Worm (Caenorhabditis elegans) whole organism, L2 larva: ENCODE measurements around the gene M153.5.

Experiments used
- R02D3.7 ChIP-seq: fragments of 150-350 bp; optimal IDR thresholded peaks from 2 replicates; lab custom pipeline; 2014; ENCODE audit warnings: missing biosample characterization, missing genetic modification characterization
- ZK546.5 ChIP-seq: sonication (generic microtip); optimal IDR thresholded peaks from 2 replicates; lab custom pipeline; 2017; ENCODE audit warnings: missing biosample characterization, missing genetic modification characterization
- ama-1 ChIP-seq: fragments of 150-350 bp; optimal IDR thresholded peaks from 2 replicates; lab custom pipeline; 2018; ENCODE audit warnings: inconsistent platforms
- ceh-16 ChIP-seq: fragments of 150-350 bp; optimal IDR thresholded peaks from 2 replicates; lab custom pipeline; 2014; ENCODE audit warnings: missing biosample characterization, missing genetic modification characterization
- ceh-82 ChIP-seq: fragments of 150-350 bp; optimal IDR thresholded peaks from 2 replicates; lab custom pipeline; 2014; ENCODE audit warnings: missing biosample characterization, missing genetic modification characterization
- egl-27 ChIP-seq: sonication (generic microtip); optimal IDR thresholded peaks from 3 replicates; lab custom pipeline; 2017; ENCODE audit warnings: missing biosample characterization, missing genetic modification reagents, missing genetic modification characterization
- fos-1 ChIP-seq: fragments of 150-350 bp; optimal IDR thresholded peaks from 2 replicates; lab custom pipeline; 2014; ENCODE audit warnings: missing biosample characterization, missing genetic modification characterization
- gmeb-1 ChIP-seq: fragments of 150-350 bp; optimal IDR thresholded peaks from 2 replicates; lab custom pipeline; 2014; ENCODE audit warnings: missing biosample characterization, missing genetic modification characterization
- snpc-4 ChIP-seq: fragments of 150-350 bp; optimal IDR thresholded peaks from 2 replicates; lab custom pipeline; 2014; ENCODE audit warnings: missing biosample characterization, missing genetic modification characterization
- unc-55 ChIP-seq: fragments of 150-350 bp; sonication (generic microtip); optimal IDR thresholded peaks from 3 replicates; lab custom pipeline; 2014; ENCODE audit warnings: missing biosample characterization, missing genetic modification reagents, missing genetic modification characterization
- unc-62 ChIP-seq: fragments of 150-350 bp; optimal IDR thresholded peaks from 2 replicates; lab custom pipeline; 2014; ENCODE audit warnings: missing biosample characterization, missing genetic modification reagents, missing genetic modification characterization
- ztf-11 ChIP-seq: sonication (generic microtip); optimal IDR thresholded peaks from 2 replicates; lab custom pipeline; 2017; ENCODE audit warnings: missing biosample characterization, missing genetic modification characterization

- no peak for TF ChIP-seq snpc-4
- no peak for TF ChIP-seq ama-1 (lab: Kevin White, UChicago)
- TF ChIP-seq unc-62 (GFP tag; lab: Kevin White, UChicago): no peak
- TF ChIP-seq ZK546.5 (tag; lab: Kevin White, UChicago): no peak
- no peak for TF ChIP-seq R02D3.7 (tag; lab: Kevin White, UChicago)
- no peak for TF ChIP-seq ceh-16
- TF ChIP-seq egl-27: no peak
- TF ChIP-seq gmeb-1 (tag; lab: Kevin White, UChicago): no peak
- no peak for TF ChIP-seq ztf-11 (tag; lab: Kevin White, UChicago)
- peak; percentile 32 for TF ChIP-seq fos-1
- TF ChIP-seq unc-55: no peak
- TF ChIP-seq ceh-82 (tag; lab: Kevin White, UChicago): no peak
Observed at ce11 chrX:12173989-12174388, 30.2 kb downstream of the M153.5 start.
